Worm (Caenorhabditis elegans): ENCODE measurements around the gene ssq-2.

DNA sequence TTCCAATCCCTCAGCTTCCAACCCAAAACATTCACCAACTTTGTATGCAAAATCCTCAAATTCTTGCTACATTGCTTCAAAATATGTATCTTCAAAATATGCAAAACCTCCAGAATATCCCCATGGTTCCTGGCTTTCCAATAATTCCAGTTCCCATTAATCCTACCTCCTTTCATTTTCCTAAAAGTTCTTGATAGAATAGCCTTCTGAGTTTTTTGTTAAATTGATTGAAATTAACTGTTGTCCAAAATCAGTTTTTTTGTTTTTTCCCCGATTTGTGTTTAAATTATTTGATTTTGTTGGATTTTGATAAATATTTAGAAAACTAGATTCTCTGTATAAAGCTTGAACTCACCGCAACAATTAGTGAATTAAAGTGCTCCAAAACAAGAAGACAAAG is 9.2 kb downstream of the ssq-2 start:
- TF ChIP-seq ama-1 (optimal IDR thresholded peaks at IDR 0.05) (no peak), elt-3 (tag; optimal IDR thresholded peaks at IDR 0.05) (no peak), ztf-11 (tag; optimal IDR thresholded peaks at IDR 0.05) (no peak), nhr-25 (tag; optimal IDR thresholded peaks at IDR 0.05) (no peak)

Measured in whole organism, L2 larva.